Worm (Caenorhabditis elegans) whole organism, late embryonic: ENCODE results near the gene ZK856.6.
A peak's percentile ranks its signal among the peaks of the same experiment; 100 is the strongest.

ENCODE experiments used
- C08G9.2 ChIP-seq: sonication (generic microtip); optimal IDR thresholded peaks from 2 replicates; lab custom pipeline; 2016; ENCODE audit warnings: mild to moderate bottlenecking, missing genetic modification characterization, moderate library complexity, missing compliant biosample characterization
- C38D4.7 ChIP-seq: fragments of 200-800 bp; sonication (Bioruptor generic); optimal IDR thresholded peaks from 2 replicates; lab custom pipeline; 2018; ENCODE audit warnings: mild to moderate bottlenecking, missing genetic modification characterization, moderate library complexity, missing compliant biosample characterization
- Y22D7AL.16 ChIP-seq: sonication (generic microtip); optimal IDR thresholded peaks from 2 replicates; lab custom pipeline; 2016; ENCODE audit warnings: missing genetic modification characterization, missing compliant biosample characterization
- ahr-1 ChIP-seq: sonication (generic microtip); optimal IDR thresholded peaks from 2 replicates; lab custom pipeline; 2016; ENCODE audit warnings: missing genetic modification characterization, missing compliant biosample characterization
- ama-1 ChIP-seq: fragments of 150-350 bp; optimal IDR thresholded peaks from 2 replicates; lab custom pipeline; 2014
- ceh-18 ChIP-seq: sonication (generic microtip); optimal IDR thresholded peaks from 2 replicates; lab custom pipeline; 2016; ENCODE audit warnings: missing genetic modification characterization, missing compliant biosample characterization
- ceh-19 ChIP-seq: fragments of 200-800 bp; sonication (Bioruptor generic); optimal IDR thresholded peaks from 2 replicates; lab custom pipeline; 2018; ENCODE audit warnings: mild to moderate bottlenecking, missing genetic modification characterization, missing compliant biosample characterization
- dmd-4 ChIP-seq: sonication (generic microtip); optimal IDR thresholded peaks from 2 replicates; lab custom pipeline; 2016; ENCODE audit warnings: borderline replicate concordance, missing genetic modification characterization, missing compliant biosample characterization
- dve-1 ChIP-seq: sonication (generic microtip); optimal IDR thresholded peaks from 2 replicates; lab custom pipeline; 2017; ENCODE audit warnings: antibody characterized with exemption, mild to moderate bottlenecking, missing genetic modification characterization, missing compliant biosample characterization
- elt-2 ChIP-seq: sonication (generic microtip); optimal IDR thresholded peaks from 2 replicates; lab custom pipeline; 2016; ENCODE audit warnings: missing genetic modification reagents, missing genetic modification characterization, missing compliant biosample characterization
- fkh-10 ChIP-seq: fragments of 150-350 bp; optimal IDR thresholded peaks from 2 replicates; lab custom pipeline; 2014; ENCODE audit warnings: missing biosample characterization, missing genetic modification reagents, missing genetic modification characterization
- fkh-6 ChIP-seq: sonication (generic microtip); optimal IDR thresholded peaks from 2 replicates; lab custom pipeline; 2016; ENCODE audit warnings: missing genetic modification characterization, missing compliant biosample characterization
- hlh-30 ChIP-seq: sonication (generic microtip); optimal IDR thresholded peaks from 2 replicates; lab custom pipeline; 2017; ENCODE audit warnings: antibody characterized with exemption, missing genetic modification characterization, missing compliant biosample characterization; ENCODE audit not compliant: insufficient read depth
- hlh-8 ChIP-seq: sonication (generic microtip); optimal IDR thresholded peaks from 2 replicates; lab custom pipeline; 2016; ENCODE audit warnings: missing genotype, missing genetic modification characterization, missing compliant biosample characterization
- lim-6 ChIP-seq: sonication (generic microtip); optimal IDR thresholded peaks from 2 replicates; lab custom pipeline; 2016; ENCODE audit warnings: missing genetic modification characterization, missing compliant biosample characterization
- madf-2 ChIP-seq: sonication (generic microtip); optimal IDR thresholded peaks from 2 replicates; lab custom pipeline; 2017; ENCODE audit warnings: missing genetic modification characterization, missing compliant biosample characterization
- mec-3 ChIP-seq: sonication (generic microtip); optimal IDR thresholded peaks from 2 replicates; lab custom pipeline; 2016; ENCODE audit warnings: borderline replicate concordance, missing genetic modification characterization, missing compliant biosample characterization
- nfya-1 ChIP-seq: sonication (generic microtip); optimal IDR thresholded peaks from 2 replicates; lab custom pipeline; 2017; ENCODE audit warnings: missing genetic modification characterization, mild to moderate bottlenecking, missing compliant biosample characterization, antibody characterized with exemption, moderate library complexity
- pag-3 ChIP-seq: sonication (generic microtip); optimal IDR thresholded peaks from 2 replicates; lab custom pipeline; 2016; ENCODE audit warnings: missing compliant biosample characterization, missing genetic modification characterization, borderline replicate concordance
- pax-1 ChIP-seq: fragments of 150-350 bp; optimal IDR thresholded peaks from 2 replicates; lab custom pipeline; 2014; ENCODE audit warnings: missing biosample characterization, missing genetic modification characterization
- pha-4 ChIP-seq: fragments of 150-350 bp; optimal IDR thresholded peaks from 2 replicates; lab custom pipeline; 2018; ENCODE audit warnings: missing biosample characterization, missing genetic modification reagents, missing genetic modification characterization
- rnt-1 ChIP-seq: sonication (generic microtip); optimal IDR thresholded peaks from 2 replicates; lab custom pipeline; 2016; ENCODE audit warnings: missing genetic modification characterization, missing compliant biosample characterization
- sdc-2 ChIP-seq: sonication (generic microtip); optimal IDR thresholded peaks from 2 replicates; lab custom pipeline; 2016; ENCODE audit warnings: missing genotype, missing genetic modification characterization, missing compliant biosample characterization
- sox-4 ChIP-seq: sonication (generic microtip); optimal IDR thresholded peaks from 2 replicates; lab custom pipeline; 2017; ENCODE audit warnings: mild to moderate bottlenecking, missing genetic modification characterization, inconsistent platforms, missing compliant biosample characterization
- tbx-2 ChIP-seq: sonication (generic microtip); optimal IDR thresholded peaks from 2 replicates; lab custom pipeline; 2016; ENCODE audit warnings: missing genetic modification characterization, missing compliant biosample characterization
- unc-3 ChIP-seq, 2 experiments: fragments of 200-800 bp in 1 of 2; sonication (Bioruptor generic) in 1 of 2; sonication (generic microtip) in 1 of 2; conservative IDR thresholded peaks in 1 of 2; optimal IDR thresholded peaks in 1 of 2; 2 replicates each; pipeline versions ENCODE4 v1.3.6 to Lab custom; 2016 to 2022; ENCODE audit warnings: missing compliant biosample characterization in 2 of 2, missing genetic modification characterization in 2 of 2, missing genetic modification reagents in 1 of 2
- unc-42 ChIP-seq: sonication (generic microtip); optimal IDR thresholded peaks from 2 replicates; lab custom pipeline; 2016; ENCODE audit warnings: missing genotype, missing genetic modification characterization, missing compliant biosample characterization
- unc-86 ChIP-seq: sonication (generic microtip); optimal IDR thresholded peaks from 2 replicates; lab custom pipeline; 2016; ENCODE audit warnings: missing genetic modification characterization, missing compliant biosample characterization
- zip-5 ChIP-seq: sonication (generic microtip); optimal IDR thresholded peaks from 2 replicates; lab custom pipeline; 2016; ENCODE audit warnings: missing genetic modification characterization, missing compliant biosample characterization
- ztf-16 ChIP-seq: sonication (generic microtip); optimal IDR thresholded peaks from 2 replicates; lab custom pipeline; 2017; ENCODE audit warnings: missing genetic modification characterization, missing compliant biosample characterization

Gene ZK856.6

ce11 chrV:10244018-10244720 lies 45.7 kb downstream of the ZK856.6 start:
- no peak for TF ChIP-seq dve-1 (tag; lab: Kevin White, UChicago)
- TF ChIP-seq elt-2 (tag; lab: Kevin White, UChicago) = peak; percentile 76

- TF ChIP-seq dmd-4 (no peak), rnt-1 (tag; lab: Kevin White, UChicago) (no peak), C38D4.7 (no peak), Y22D7AL.16 (tag; lab: Kevin White, UChicago) (no peak), ahr-1 (tag; lab: Kevin White, UChicago) (no peak), hlh-8 (tag; lab: Kevin White, UChicago) (no peak), pha-4 (tag; lab: Kevin White, UChicago) (no peak), ztf-16 (tag; lab: Kevin White, UChicago) (no peak), sdc-2 (tag; lab: Kevin White, UChicago) (no peak), fkh-10 (GFP tag; lab: Kevin White, UChicago) (no peak), hlh-30 (tag; lab: Kevin White, UChicago) (no peak), pag-3 (tag; lab: Kevin White, UChicago) (no peak), tbx-2 (no peak), elt-2 (tag; lab: Kevin White, UChicago) (no peak)
- TF ChIP-seq, all 69 proteins: peak for 0
Measured at ce11 chrV:10245615-10246014, 47.1 kb downstream of the ZK856.6 start.

- TF ChIP-seq unc-42 (tag; lab: Kevin White, UChicago) (peak; percentile 17), nfya-1 (no peak), ceh-19 (GFP tag; lab: Kevin White, UChicago) (no peak), hlh-30 (tag; lab: Kevin White, UChicago) (peak; percentile 2)
Measured at ce11 chrV:10246443-10246885, 48.0 kb downstream of the ZK856.6 start.

- no peak for TF ChIP-seq lim-6 (tag; lab: Kevin White, UChicago)
- no peak for TF ChIP-seq pax-1 (tag; lab: Kevin White, UChicago)
- TF ChIP-seq sox-4 (tag; lab: Kevin White, UChicago) = no peak
- no peak for TF ChIP-seq mec-3
- TF ChIP-seq zip-5 = no peak
Measured at ce11 chrV:10246967-10247366, 48.5 kb downstream of the ZK856.6 start.

- TF ChIP-seq pax-1 (tag; lab: Kevin White, UChicago) (no peak), fkh-6 (tag; lab: Kevin White, UChicago) (no peak), sox-4 (tag; lab: Kevin White, UChicago) (no peak), hlh-8 (tag; lab: Kevin White, UChicago) (no peak), unc-3 (GFP tag; conservative IDR thresholded peaks at IDR 0.05; lab: Robert Waterston, UW) (no peak), unc-3 (tag; optimal IDR thresholded peaks at IDR 0.05; lab: Kevin White, UChicago) (no peak), ama-1 (no peak), C08G9.2 (tag; lab: Kevin White, UChicago) (no peak), ceh-18 (tag; lab: Kevin White, UChicago) (no peak), madf-2 (tag; lab: Kevin White, UChicago) (no peak), pag-3 (tag; lab: Kevin White, UChicago) (no peak), unc-86 (tag; lab: Kevin White, UChicago) (no peak)
Measured at ce11 chrV:10247673-10248239, 49.3 kb downstream of the ZK856.6 start.
